Fruit fly (Drosophila melanogaster): ENCODE data around the gene CG8509.

DNA sequence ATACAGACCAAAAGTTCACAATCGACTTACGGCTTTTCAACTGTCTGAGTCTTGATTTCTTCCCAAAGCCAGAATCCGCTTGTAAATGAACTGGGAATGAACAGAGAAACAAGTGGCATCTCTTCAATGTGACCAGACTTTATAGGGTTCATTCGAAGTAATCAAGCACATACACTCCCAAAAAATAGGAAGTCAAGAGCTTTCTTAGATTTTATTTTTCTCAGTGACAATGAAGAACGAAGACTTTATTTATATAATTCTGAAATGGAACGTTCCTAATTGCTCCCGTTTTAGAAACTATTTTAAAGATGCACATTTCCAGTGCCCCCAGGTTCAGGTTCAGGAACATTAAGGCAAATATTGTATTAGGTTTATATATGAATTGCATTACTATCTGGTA lies 1.4 kb upstream of the CG8509 start:
- TF ChIP-seq CG17806 (tag; optimal IDR thresholded peaks at IDR 0.05): no peak
- no peak for TF ChIP-seq D1 (tag; optimal IDR thresholded peaks at IDR 0.05)
- no peak for TF ChIP-seq fd96Ca (GFP tag; IDR thresholded peaks at IDR 0.05)
- TF ChIP-seq Snoo (tag; optimal IDR thresholded peaks at IDR 0.05): no peak
- no peak for TF ChIP-seq CG32121 (GFP tag; IDR thresholded peaks at IDR 0.05)
- no peak for TF ChIP-seq EcR (GFP tag; optimal IDR thresholded peaks at IDR 0.05)
- no peak for TF ChIP-seq gl (tag; optimal IDR thresholded peaks at IDR 0.05)
- TF ChIP-seq rn (GFP tag; IDR thresholded peaks at IDR 0.05): no peak

All from whole organism, pupa.